Worm (Caenorhabditis elegans) whole organism, early embryonic: ENCODE results near the gene C14C10.1.

ENCODE experiments used
- B0310.2 ChIP-seq: sonication (generic microtip); optimal IDR thresholded peaks from 2 replicates; lab custom pipeline; 2016; ENCODE audit warnings: mild to moderate bottlenecking, missing genetic modification characterization, missing compliant biosample characterization
- aly-1 ChIP-seq: sonication (generic microtip); optimal IDR thresholded peaks from 2 replicates; lab custom pipeline; 2016; ENCODE audit warnings: missing genetic modification characterization, missing compliant biosample characterization
- ama-1 ChIP-seq: fragments of 150-350 bp; optimal IDR thresholded peaks from 2 replicates; lab custom pipeline; 2014
- ceh-13 ChIP-seq: fragments of 200-800 bp; sonication (Bioruptor generic); optimal IDR thresholded peaks from 2 replicates; lab custom pipeline; 2018; ENCODE audit warnings: mild to moderate bottlenecking, missing genetic modification characterization, missing compliant biosample characterization
- ceh-36 ChIP-seq: sonication (generic microtip); optimal IDR thresholded peaks from 2 replicates; lab custom pipeline; 2016; ENCODE audit warnings: missing genetic modification characterization, inconsistent platforms, missing compliant biosample characterization
- ets-7 ChIP-seq: sonication (generic microtip); optimal IDR thresholded peaks from 2 replicates; lab custom pipeline; 2016; ENCODE audit warnings: missing genotype, missing genetic modification characterization, missing compliant biosample characterization
- flt-1 ChIP-seq: fragments of 200-800 bp; sonication (Bioruptor generic); IDR thresholded peaks from 2 replicates; pipeline ENCODE4 v1.3.6; 2022; ENCODE audit warnings: missing genetic modification characterization, missing compliant biosample characterization
- hmg-4 ChIP-seq: fragments of 200-800 bp; sonication (Bioruptor generic); optimal IDR thresholded peaks from 2 replicates; lab custom pipeline; 2018; ENCODE audit warnings: mild to moderate bottlenecking, missing genetic modification characterization, missing compliant biosample characterization
- hnd-1 ChIP-seq: sonication (generic microtip); optimal IDR thresholded peaks from 2 replicates; lab custom pipeline; 2016; ENCODE audit warnings: missing genetic modification characterization, missing compliant biosample characterization
- scrt-1 ChIP-seq: fragments of 200-800 bp; sonication (Bioruptor generic); IDR thresholded peaks from 2 replicates; pipeline ENCODE4 v1.3.6; 2022; ENCODE audit warnings: missing genetic modification characterization, missing compliant biosample characterization
- sea-1 ChIP-seq: fragments of 200-800 bp; sonication (Bioruptor generic); conservative IDR thresholded peaks from 2 replicates; pipeline ENCODE4 v1.3.6; 2022; ENCODE audit warnings: missing genetic modification characterization, missing compliant biosample characterization
- tbx-37 ChIP-seq: fragments of 200-800 bp; sonication (Bioruptor generic); conservative IDR thresholded peaks from 2 replicates; pipeline ENCODE4 v1.3.6; 2022; ENCODE audit warnings: missing genetic modification reagents, missing genetic modification characterization, missing compliant biosample characterization
- tra-4 ChIP-seq: sonication (generic microtip); optimal IDR thresholded peaks from 2 replicates; lab custom pipeline; 2017; ENCODE audit warnings: missing genetic modification characterization, missing compliant biosample characterization

ce11 chrV:12548830-12549229, 39.3 kb upstream of the C14C10.1 start:
- TF ChIP-seq flt-1 (no peak), tbx-37 (GFP tag; lab: Robert Waterston, UW) (no peak), ets-7 (tag; lab: Kevin White, UChicago) (no peak), ama-1 (lab: Kevin White, UChicago) (no peak), B0310.2 (no peak), ceh-36 (tag; lab: Kevin White, UChicago) (no peak), hmg-4 (no peak), sea-1 (no peak), tra-4 (no peak), hnd-1 (no peak), aly-1 (no peak), ceh-13 (GFP tag; lab: Kevin White, UChicago) (no peak), scrt-1 (GFP tag; lab: Robert Waterston, UW) (no peak)
